Worm (Caenorhabditis elegans) whole organism, L4 larva: ENCODE data around the gene Y37E11AL.1.

Source experiments
- F10B5.3 ChIP-seq: sonication (generic microtip); optimal IDR thresholded peaks from 2 replicates; lab custom pipeline; 2016; ENCODE audit warnings: mild to moderate bottlenecking, missing genetic modification characterization, missing compliant biosample characterization
- Y75B8A.6 ChIP-seq: fragments of 200-800 bp; sonication (Bioruptor generic); IDR thresholded peaks from 2 replicates; pipeline ENCODE4 v1.3.6; 2022; ENCODE audit warnings: missing genetic modification reagents, missing genetic modification characterization, missing compliant biosample characterization
- ZK337.2 ChIP-seq: fragments of 200-800 bp; sonication (Bioruptor generic); IDR thresholded peaks from 2 replicates; pipeline ENCODE4 v1.3.6; 2022; ENCODE audit warnings: missing genetic modification reagents, missing genetic modification characterization, missing compliant biosample characterization
- ZK546.5 ChIP-seq, 2 experiments: sonication (generic microtip); optimal IDR thresholded peaks; 2 replicates each; lab custom pipeline; 2017; ENCODE audit warnings: missing biosample characterization in 2 of 2, missing genetic modification characterization in 2 of 2
- ama-1 ChIP-seq: fragments of 150-350 bp; optimal IDR thresholded peaks from 2 replicates; lab custom pipeline; 2014; ENCODE audit warnings: inconsistent platforms, mixed read lengths
- attf-4 ChIP-seq: sonication (generic microtip); optimal IDR thresholded peaks from 3 replicates; lab custom pipeline; 2017; ENCODE audit warnings: missing biosample characterization, missing genetic modification characterization
- ceh-62 ChIP-seq: sonication (generic microtip); optimal IDR thresholded peaks from 2 replicates; lab custom pipeline; 2017; ENCODE audit warnings: missing biosample characterization, missing genetic modification characterization
- ceh-82 ChIP-seq: sonication (generic microtip); optimal IDR thresholded peaks from 2 replicates; lab custom pipeline; 2017; ENCODE audit warnings: missing biosample characterization, missing genetic modification characterization
- cey-2 ChIP-seq: sonication (generic microtip); optimal IDR thresholded peaks from 3 replicates; lab custom pipeline; 2017; ENCODE audit warnings: missing genetic modification characterization, mild to moderate bottlenecking, missing compliant biosample characterization, antibody characterized with exemption, borderline replicate concordance; ENCODE audit not compliant: insufficient read depth
- daf-12 ChIP-seq: fragments of 150-350 bp; optimal IDR thresholded peaks from 2 replicates; lab custom pipeline; 2014; ENCODE audit warnings: missing biosample characterization, missing genetic modification reagents, missing genetic modification characterization
- daf-16 ChIP-seq, 3 experiments: sonication (generic microtip); optimal IDR thresholded peaks; 2 replicates each; lab custom pipeline; 2016 to 2017; ENCODE audit warnings: missing genetic modification characterization in 3 of 3, missing genetic modification reagents in 3 of 3, mild to moderate bottlenecking in 2 of 3, missing compliant biosample characterization in 2 of 3, missing biosample characterization in 1 of 3, moderate library complexity in 1 of 3
- daf-19 ChIP-seq: fragments of 200-800 bp; sonication (Bioruptor generic); conservative IDR thresholded peaks from 2 replicates; pipeline ENCODE4 v1.3.6; 2022; ENCODE audit warnings: missing genetic modification characterization, missing compliant biosample characterization
- dmd-8 ChIP-seq: fragments of 200-800 bp; sonication (Bioruptor generic); IDR thresholded peaks from 2 replicates; pipeline ENCODE4 v1.3.6; 2022; ENCODE audit warnings: missing genetic modification characterization, missing compliant biosample characterization
- dpl-1 ChIP-seq: fragments of 150-350 bp; optimal IDR thresholded peaks from 2 replicates; lab custom pipeline; 2014; ENCODE audit warnings: missing biosample characterization, missing genetic modification reagents, missing genetic modification characterization
- gei-8 ChIP-seq: fragments of 200-800 bp; sonication (Bioruptor generic); optimal IDR thresholded peaks from 2 replicates; lab custom pipeline; 2018; ENCODE audit warnings: mild to moderate bottlenecking, missing genetic modification characterization, missing compliant biosample characterization
- hif-1 ChIP-seq, 2 experiments: sonication (generic microtip); optimal IDR thresholded peaks; 2 replicates each; lab custom pipeline; 2016 to 2017; ENCODE audit warnings: missing compliant biosample characterization in 2 of 2, missing genetic modification characterization in 2 of 2, missing genetic modification reagents in 2 of 2, missing genotype in 2 of 2, mild to moderate bottlenecking in 1 of 2
- hlh-11 ChIP-seq: fragments of 200-800 bp; sonication (Bioruptor generic); optimal IDR thresholded peaks from 2 replicates; lab custom pipeline; 2018; ENCODE audit warnings: mild to moderate bottlenecking, missing genetic modification characterization, missing compliant biosample characterization
- lin-1 ChIP-seq: fragments of 200-800 bp; sonication (Bioruptor generic); IDR thresholded peaks from 2 replicates; pipeline ENCODE4 v1.3.6; 2022; ENCODE audit warnings: missing genetic modification reagents, missing genetic modification characterization, missing compliant biosample characterization
- lin-13 ChIP-seq: fragments of 150-350 bp; optimal IDR thresholded peaks from 2 replicates; lab custom pipeline; 2014; ENCODE audit warnings: missing biosample characterization, missing genetic modification reagents, missing genetic modification characterization
- lin-15B ChIP-seq: fragments of 150-350 bp; sonication (generic microtip); optimal IDR thresholded peaks from 3 replicates; lab custom pipeline; 2014; ENCODE audit warnings: missing biosample characterization, missing genetic modification characterization
- lin-38 ChIP-seq: fragments of 200-800 bp; sonication (Bioruptor generic); IDR thresholded peaks from 2 replicates; pipeline ENCODE4 v1.3.6; 2022; ENCODE audit warnings: missing genetic modification reagents, missing genetic modification characterization, missing compliant biosample characterization
- lsy-2 ChIP-seq, 2 experiments: fragments of 150-350 bp in 1 of 2; sonication (generic microtip) in 1 of 2; optimal IDR thresholded peaks; 2 replicates each; lab custom pipeline; 2014 to 2017; ENCODE audit warnings: missing biosample characterization in 2 of 2, missing genetic modification characterization in 2 of 2
- madf-9 ChIP-seq: fragments of 200-800 bp; sonication (Bioruptor generic); conservative IDR thresholded peaks from 2 replicates; pipeline ENCODE4 v1.3.6; 2022; ENCODE audit warnings: missing genetic modification reagents, missing genetic modification characterization, missing compliant biosample characterization
- mdt-29 ChIP-seq: fragments of 200-800 bp; sonication (Bioruptor generic); IDR thresholded peaks from 2 replicates; pipeline ENCODE4 v1.3.6; 2022; ENCODE audit warnings: missing genetic modification reagents, missing genetic modification characterization, missing compliant biosample characterization
- mep-1 ChIP-seq: fragments of 150-350 bp; sonication (generic microtip); optimal IDR thresholded peaks from 3 replicates; lab custom pipeline; 2014; ENCODE audit warnings: missing biosample characterization, missing genetic modification characterization
- mes-2 ChIP-seq: sonication (generic microtip); optimal IDR thresholded peaks from 2 replicates; lab custom pipeline; 2016; ENCODE audit warnings: missing genotype, mild to moderate bottlenecking, missing genetic modification characterization, missing compliant biosample characterization; ENCODE audit not compliant: poor library complexity, severe bottlenecking
- mxl-3 ChIP-seq: fragments of 200-800 bp; sonication (Bioruptor generic); optimal IDR thresholded peaks from 2 replicates; lab custom pipeline; 2018; ENCODE audit warnings: mild to moderate bottlenecking, missing genetic modification characterization, missing compliant biosample characterization
- nhr-11 ChIP-seq: fragments of 150-350 bp; optimal IDR thresholded peaks from 2 replicates; lab custom pipeline; 2014; ENCODE audit warnings: missing biosample characterization, missing genetic modification characterization
- nhr-111 ChIP-seq: fragments of 200-800 bp; sonication (Bioruptor generic); optimal IDR thresholded peaks from 2 replicates; lab custom pipeline; 2018; ENCODE audit warnings: mild to moderate bottlenecking, missing genetic modification characterization, missing compliant biosample characterization
- nhr-48 ChIP-seq: sonication (generic microtip); optimal IDR thresholded peaks from 2 replicates; lab custom pipeline; 2016; ENCODE audit warnings: mild to moderate bottlenecking, missing genetic modification characterization, missing compliant biosample characterization
- nhr-6 ChIP-seq: fragments of 150-350 bp; optimal IDR thresholded peaks from 2 replicates; lab custom pipeline; 2014; ENCODE audit warnings: missing biosample characterization, missing genetic modification characterization
- nhr-76 ChIP-seq: fragments of 150-350 bp; optimal IDR thresholded peaks from 2 replicates; lab custom pipeline; 2014; ENCODE audit warnings: missing biosample characterization, missing genetic modification characterization
- pha-4 ChIP-seq, 2 experiments: fragments of 150-350 bp in 1 of 2; fragments of 200-800 bp in 1 of 2; sonication (Bioruptor generic) in 1 of 2; IDR thresholded peaks in 1 of 2; optimal IDR thresholded peaks in 1 of 2; 2 replicates each; pipeline versions ENCODE4 v1.3.6 to Lab custom; 2014 to 2022; ENCODE audit warnings: missing genetic modification characterization in 2 of 2, missing genetic modification reagents in 2 of 2, missing biosample characterization in 1 of 2, missing compliant biosample characterization in 1 of 2
- saeg-2 ChIP-seq: fragments of 200-800 bp; sonication (Bioruptor generic); IDR thresholded peaks from 2 replicates; pipeline ENCODE4 v1.3.6; 2022; ENCODE audit warnings: missing genetic modification reagents, missing genetic modification characterization, missing compliant biosample characterization
- sdz-12 ChIP-seq: fragments of 200-800 bp; sonication (Bioruptor generic); optimal IDR thresholded peaks from 2 replicates; lab custom pipeline; 2018; ENCODE audit warnings: mild to moderate bottlenecking, missing genetic modification characterization, missing compliant biosample characterization
- set-16 ChIP-seq: fragments of 200-800 bp; sonication (Bioruptor generic); IDR thresholded peaks from 2 replicates; pipeline ENCODE4 v1.3.6; 2022; ENCODE audit warnings: missing genetic modification reagents, missing genetic modification characterization, missing compliant biosample characterization
- snpc-1.2 ChIP-seq: fragments of 200-800 bp; sonication (Bioruptor generic); IDR thresholded peaks from 2 replicates; pipeline ENCODE4 v1.3.6; 2022; ENCODE audit warnings: missing genetic modification reagents, missing genetic modification characterization, missing compliant biosample characterization
- snpc-4 ChIP-seq: fragments of 150-350 bp; optimal IDR thresholded peaks from 2 replicates; lab custom pipeline; 2014; ENCODE audit warnings: missing biosample characterization, missing genetic modification characterization
- spr-1 ChIP-seq: sonication (generic microtip); optimal IDR thresholded peaks from 2 replicates; lab custom pipeline; 2016; ENCODE audit warnings: mild to moderate bottlenecking, missing genetic modification characterization, missing compliant biosample characterization
- tra-1 ChIP-seq: fragments of 200-800 bp; sonication (Bioruptor generic); IDR thresholded peaks from 2 replicates; pipeline ENCODE4 v1.3.6; 2022; ENCODE audit warnings: missing genetic modification reagents, missing genetic modification characterization, missing compliant biosample characterization
- unc-39 ChIP-seq: sonication (generic microtip); optimal IDR thresholded peaks from 2 replicates; lab custom pipeline; 2017; ENCODE audit warnings: missing biosample characterization, missing genetic modification characterization
- unc-62 ChIP-seq, 3 experiments: fragments of 150-350 bp in 1 of 3; sonication (generic microtip); optimal IDR thresholded peaks in 2 of 3; peaks in 1 of 3; 1 replicate in 1 of 3; 2 replicates in 2 of 3; lab custom pipeline; 2014 to 2017; ENCODE audit warnings: missing biosample characterization in 3 of 3, missing genetic modification characterization in 3 of 3, missing genetic modification reagents in 3 of 3, missing genotype in 1 of 3
- zfp-2 ChIP-seq: sonication (generic microtip); optimal IDR thresholded peaks from 2 replicates; lab custom pipeline; 2016; ENCODE audit warnings: mild to moderate bottlenecking, missing genetic modification characterization, missing compliant biosample characterization
- ztf-7 ChIP-seq: fragments of 150-350 bp; optimal IDR thresholded peaks from 2 replicates; lab custom pipeline; 2014; ENCODE audit warnings: missing biosample characterization, missing genetic modification characterization

The Y37E11AL.1 gene

ce11 chrIV:3740830-3741477 lies 31.7 kb downstream of the Y37E11AL.1 start, which contains the start of gene nape-1 (continued):
- peak; percentile 55 for TF ChIP-seq mxl-3 (GFP tag; lab: Kevin White, UChicago)
- no peak for TF ChIP-seq F10B5.3 (tag; lab: Kevin White, UChicago)
- no peak for TF ChIP-seq daf-12 (tag; lab: Kevin White, UChicago)

ce11 chrIV:3741874-3742273 lies 32.6 kb downstream of the Y37E11AL.1 start:
- TF ChIP-seq ceh-62 (tag; lab: Kevin White, UChicago) (no peak), pha-4 (GFP tag; IDR thresholded peaks at IDR 0.05; lab: Robert Waterston, UW) (no peak), pha-4 (tag; optimal IDR thresholded peaks at IDR 0.05; lab: Kevin White, UChicago) (no peak), F10B5.3 (tag; lab: Kevin White, UChicago) (no peak), unc-62 (GFP tag; optimal IDR thresholded peaks at IDR 0.05 in 1 of 2; lab: Kevin White, UChicago) (peak in 1 of 2 experiments; percentile 92), unc-62 (tag; optimal IDR thresholded peaks at IDR 0.05; lab: Kevin White, UChicago) (no peak), lsy-2 (tag; optimal IDR thresholded peaks at IDR 0.05; lab: Kevin White, UChicago) (no peak)

- no peak for TF ChIP-seq ZK337.2 (GFP tag; lab: Robert Waterston, UW)
- peak; percentile 61 for TF ChIP-seq nhr-48 (tag; lab: Kevin White, UChicago)
- TF ChIP-seq cey-2 (tag; lab: Kevin White, UChicago): no peak
- peak; percentile 99 for TF ChIP-seq hlh-11 (tag; lab: Kevin White, UChicago)
- no peak for TF ChIP-seq nhr-76
- no peak for TF ChIP-seq nhr-111 (GFP tag; lab: Kevin White, UChicago)
- TF ChIP-seq attf-4: no peak
- TF ChIP-seq daf-19 (GFP tag; lab: Robert Waterston, UW): no peak
- TF ChIP-seq ama-1: no peak
- peak; percentile 85 for TF ChIP-seq mep-1
- no peak for TF ChIP-seq lin-13
- TF ChIP-seq snpc-1.2: no peak
- TF ChIP-seq nhr-6 (tag; lab: Kevin White, UChicago): peak; percentile 71
- TF ChIP-seq ztf-7: peak; percentile 58
- peak; percentile 56 for TF ChIP-seq lin-38
- TF ChIP-seq lin-1 (GFP tag; lab: Robert Waterston, UW): 0 out of 2 replicates have a peak, but pooled peaks have one; percentile 30
- TF ChIP-seq dpl-1 (GFP tag; lab: Kevin White, UChicago): peak; percentile 47
- TF ChIP-seq set-16 (GFP tag; lab: Robert Waterston, UW): peak; percentile 54
- no peak for TF ChIP-seq mdt-29 (GFP tag; lab: Robert Waterston, UW)
- peak; percentile 49 for TF ChIP-seq spr-1 (tag; lab: Kevin White, UChicago)
- TF ChIP-seq zfp-2 (tag; lab: Kevin White, UChicago): no peak
- no peak for TF ChIP-seq tra-1 (GFP tag; lab: Robert Waterston, UW)
- TF ChIP-seq mes-2: peak; percentile 73
- TF ChIP-seq madf-9 (GFP tag; lab: Robert Waterston, UW): no peak
- TF ChIP-seq snpc-4 (tag; lab: Kevin White, UChicago): no peak
- no peak for TF ChIP-seq lin-15B (tag; lab: Kevin White, UChicago)
- TF ChIP-seq F10B5.3 (tag; lab: Kevin White, UChicago): no peak
- no peak for TF ChIP-seq ZK546.5 (tag; optimal IDR thresholded peaks at IDR 0.05; lab: Kevin White, UChicago)
- TF ChIP-seq nhr-11 (tag; lab: Kevin White, UChicago): peak; percentile 83
- TF ChIP-seq sdz-12: no peak
- TF ChIP-seq saeg-2: no peak
- TF ChIP-seq hif-1 (tag; optimal IDR thresholded peaks at IDR 0.05; lab: Kevin White, UChicago): peak in 1 of 2 experiments; percentile 61
- no peak for TF ChIP-seq daf-16 (GFP tag; optimal IDR thresholded peaks at IDR 0.05; lab: Kevin White, UChicago)
- peak; percentile 67 for TF ChIP-seq daf-16 (tag; optimal IDR thresholded peaks at IDR 0.05; lab: Kevin White, UChicago)
- no peak for TF ChIP-seq ceh-82 (tag; lab: Kevin White, UChicago)
- no peak for TF ChIP-seq Y75B8A.6 (GFP tag; lab: Robert Waterston, UW)
- no peak for TF ChIP-seq unc-39 (tag; lab: Kevin White, UChicago)
- TF ChIP-seq dmd-8 (GFP tag; lab: Robert Waterston, UW): no peak
- TF ChIP-seq mxl-3 (GFP tag; lab: Kevin White, UChicago): no peak
- no peak for TF ChIP-seq gei-8 (GFP tag; lab: Kevin White, UChicago)
Measured at ce11 chrIV:3742426-3742839, 33.1 kb downstream of the Y37E11AL.1 start.
